Fruit fly (Drosophila melanogaster) whole organism, embryonic: ENCODE results near the gene CG32305.

Experiments used
- ATbp ChIP-seq: fragments of 200-800 bp; sonication (Bioruptor generic); optimal IDR thresholded peaks from 2 replicates; lab custom pipeline; 2017; ENCODE audit warnings: missing biosample characterization, mild to moderate bottlenecking, missing genetic modification characterization, missing genetic modification reagents
- Abd-B ChIP-seq: fragments of 200-800 bp; sonication (Bioruptor generic); optimal IDR thresholded peaks from 2 replicates; lab custom pipeline; 2018; ENCODE audit warnings: missing biosample characterization, mild to moderate bottlenecking, missing genetic modification characterization, moderate library complexity
- Ada2b ChIP-seq: fragments of 200-800 bp; sonication (Bioruptor generic); IDR thresholded peaks from 2 replicates; pipeline ENCODE4 v1.3.6; 2022; ENCODE audit warnings: missing biosample characterization, missing genetic modification characterization
- Adf1 ChIP-seq: fragments of 200-800 bp; sonication (Bioruptor generic); IDR thresholded peaks from 2 replicates; pipeline ENCODE4 v1.3.6; 2022; ENCODE audit warnings: missing biosample characterization, missing genetic modification characterization
- Bdp1 ChIP-seq: fragments of 200-800 bp; sonication (Bioruptor generic); optimal IDR thresholded peaks from 3 replicates; lab custom pipeline; 2016; ENCODE audit warnings: missing biosample characterization, missing genetic modification characterization
- CG10147 ChIP-seq: fragments of 200-800 bp; sonication (Bioruptor generic); optimal IDR thresholded peaks from 2 replicates; lab custom pipeline; 2019; ENCODE audit warnings: missing biosample characterization, mild to moderate bottlenecking, missing genetic modification characterization, moderate library complexity
- CG11093 ChIP-seq: fragments of 200-800 bp; sonication (Bioruptor generic); IDR thresholded peaks from 3 replicates; pipeline ENCODE4 v1.3.6; 2022; ENCODE audit warnings: missing biosample characterization, missing genetic modification characterization
- CG11695 ChIP-seq: fragments of 200-800 bp; sonication (Bioruptor generic); IDR thresholded peaks from 3 replicates; pipeline ENCODE4 v1.3.6; 2022; ENCODE audit warnings: missing biosample characterization, missing genetic modification characterization
- CG13424 ChIP-seq: fragments of 200-800 bp; sonication (Bioruptor generic); optimal IDR thresholded peaks from 2 replicates; lab custom pipeline; 2019; ENCODE audit warnings: missing biosample characterization, mild to moderate bottlenecking, missing genetic modification characterization, moderate library complexity
- CG13775 ChIP-seq: fragments of 200-800 bp; sonication (Bioruptor generic); optimal IDR thresholded peaks from 3 replicates; lab custom pipeline; 2017; ENCODE audit warnings: missing biosample characterization, mild to moderate bottlenecking, missing genetic modification characterization
- CG14050 ChIP-seq: fragments of 200-800 bp; sonication (Bioruptor generic); IDR thresholded peaks from 3 replicates; pipeline ENCODE4 v1.3.6; 2022; ENCODE audit warnings: missing biosample characterization, missing genetic modification characterization
- CG17361 ChIP-seq: fragments of 200-800 bp; sonication (Bioruptor generic); IDR thresholded peaks from 3 replicates; pipeline ENCODE4 v1.3.6; 2022; ENCODE audit warnings: missing biosample characterization, missing genetic modification characterization
- CG17829 ChIP-seq: fragments of 200-800 bp; optimal IDR thresholded peaks from 2 replicates; lab custom pipeline; 2019; ENCODE audit warnings: missing biosample characterization, mild to moderate bottlenecking, missing genetic modification characterization, moderate library complexity
- CG18619 ChIP-seq: fragments of 200-800 bp; sonication (Bioruptor generic); optimal IDR thresholded peaks from 3 replicates; lab custom pipeline; 2017; ENCODE audit warnings: missing biosample characterization, mild to moderate bottlenecking, missing genetic modification characterization
- CG2712 ChIP-seq: fragments of 200-800 bp; optimal IDR thresholded peaks from 3 replicates; lab custom pipeline; 2019; ENCODE audit warnings: missing biosample characterization, mild to moderate bottlenecking, missing genetic modification characterization, moderate library complexity
- CG33213 ChIP-seq: fragments of 200-800 bp; sonication (Bioruptor generic); optimal IDR thresholded peaks from 3 replicates; lab custom pipeline; 2016; ENCODE audit warnings: missing biosample characterization, missing genetic modification characterization
- CG4424 ChIP-seq: fragments of 200-800 bp; sonication (Bioruptor generic); optimal IDR thresholded peaks from 3 replicates; lab custom pipeline; 2016; ENCODE audit warnings: missing biosample characterization, missing genetic modification characterization
- CG7963 ChIP-seq: fragments of 200-800 bp; sonication (Bioruptor generic); IDR thresholded peaks from 3 replicates; pipeline ENCODE4 v1.3.6; 2022; ENCODE audit warnings: missing biosample characterization, missing genetic modification characterization; ENCODE audit not compliant: partially characterized antibody
- CG8359 ChIP-seq: fragments of 200-800 bp; sonication (Bioruptor generic); optimal IDR thresholded peaks from 2 replicates; lab custom pipeline; 2017; ENCODE audit warnings: missing biosample characterization, mild to moderate bottlenecking, missing genetic modification characterization, borderline replicate concordance
- CG8765 ChIP-seq: fragments of 200-800 bp; sonication (Bioruptor generic); IDR thresholded peaks from 2 replicates; pipeline ENCODE4 v1.3.6; 2022; ENCODE audit warnings: missing biosample characterization, missing genetic modification characterization
- CG9932 ChIP-seq: fragments of 200-800 bp; sonication (Bioruptor generic); IDR thresholded peaks from 2 replicates; pipeline ENCODE4 v1.3.6; 2022; ENCODE audit warnings: missing biosample characterization, missing genetic modification characterization
- Camta ChIP-seq: fragments of 200-800 bp; sonication (Bioruptor generic); optimal IDR thresholded peaks from 2 replicates; lab custom pipeline; 2016; ENCODE audit warnings: missing biosample characterization, missing genetic modification characterization
- D ChIP-seq, 2 experiments: fragments of 200-800 bp in 1 of 2; fragments of >200 bp in 1 of 2; sonication (Bioruptor generic) in 1 of 2; optimal IDR thresholded peaks; 2 replicates in 1 of 2; 3 replicates in 1 of 2; lab custom pipeline; 2017; ENCODE audit warnings: mild to moderate bottlenecking in 1 of 2, missing biosample characterization in 1 of 2, missing genetic modification characterization in 1 of 2, missing genetic modification reagents in 1 of 2
- Doc2 ChIP-seq: fragments of 200-800 bp; sonication (Bioruptor generic); IDR thresholded peaks from 2 replicates; pipeline ENCODE4 v1.3.6; 2022; ENCODE audit warnings: missing biosample characterization, missing genetic modification characterization
- Dref ChIP-seq: fragments of 200-800 bp; sonication (Bioruptor generic); IDR thresholded peaks from 2 replicates; pipeline ENCODE4 v1.3.6; 2022; ENCODE audit warnings: missing biosample characterization, missing genetic modification characterization
- Eip74EF ChIP-seq, 2 experiments: fragments of 200-800 bp in 1 of 2; fragments of >200 bp in 1 of 2; sonication (Bioruptor generic) in 1 of 2; optimal IDR thresholded peaks; 2 replicates each; lab custom pipeline; 2017 to 2019; ENCODE audit warnings: missing biosample characterization in 2 of 2, missing genetic modification characterization in 2 of 2, mild to moderate bottlenecking in 1 of 2, moderate library complexity in 1 of 2
- Gsc ChIP-seq: fragments of 200-800 bp; sonication (Bioruptor generic); IDR thresholded peaks from 2 replicates; pipeline ENCODE4 v1.3.6; 2022; ENCODE audit warnings: missing biosample characterization, missing genetic modification characterization
- HHEX ChIP-seq: fragments of 200-800 bp; sonication (Bioruptor generic); optimal IDR thresholded peaks from 3 replicates; lab custom pipeline; 2017; ENCODE audit warnings: missing biosample characterization, mild to moderate bottlenecking, missing genetic modification characterization, missing genetic modification reagents
- Lhr ChIP-seq: fragments of 200-800 bp; sonication (Bioruptor generic); optimal IDR thresholded peaks from 3 replicates; lab custom pipeline; 2017; ENCODE audit warnings: mild to moderate bottlenecking, missing biosample characterization, missing genetic modification reagents, missing genetic modification characterization
- MTF-1 ChIP-seq: fragments of 200-800 bp; sonication (Bioruptor generic); optimal IDR thresholded peaks from 2 replicates; lab custom pipeline; 2018; ENCODE audit warnings: missing biosample characterization, mild to moderate bottlenecking, missing genetic modification characterization, borderline replicate concordance
- Scr ChIP-seq: fragments of 200-800 bp; sonication (Bioruptor generic); IDR thresholded peaks from 2 replicates; pipeline ENCODE4 v1.3.6; 2022; ENCODE audit warnings: missing biosample characterization, missing genetic modification characterization; ENCODE audit not compliant: partially characterized antibody
- Sin3A ChIP-seq: fragments of >200 bp; optimal IDR thresholded peaks from 2 replicates; lab custom pipeline; 2018
- Sry-β ChIP-seq: fragments of 200-800 bp; sonication (Bioruptor generic); optimal IDR thresholded peaks from 2 replicates; lab custom pipeline; 2018; ENCODE audit warnings: missing biosample characterization, mild to moderate bottlenecking, missing genetic modification characterization, moderate library complexity
- Sry-δ ChIP-seq: fragments of 200-800 bp; sonication (Bioruptor generic); optimal IDR thresholded peaks from 2 replicates; lab custom pipeline; 2016; ENCODE audit warnings: missing biosample characterization, missing genetic modification characterization
- Tbp ChIP-seq: fragments of >200 bp; optimal IDR thresholded peaks from 2 replicates; lab custom pipeline; 2018; ENCODE audit warnings: missing biosample characterization, missing genetic modification characterization
- Usf ChIP-seq: fragments of 200-800 bp; sonication (Bioruptor generic); optimal IDR thresholded peaks from 2 replicates; lab custom pipeline; 2017; ENCODE audit warnings: missing genotype, missing biosample characterization, missing genetic modification characterization
- ac ChIP-seq: fragments of 200-800 bp; sonication (Bioruptor generic); optimal IDR thresholded peaks from 3 replicates; lab custom pipeline; 2017; ENCODE audit warnings: missing biosample characterization, mild to moderate bottlenecking, missing genetic modification characterization
- amos ChIP-seq: fragments of 200-800 bp; sonication (Bioruptor generic); IDR thresholded peaks from 2 replicates; pipeline ENCODE4 v1.3.6; 2022; ENCODE audit warnings: missing biosample characterization, missing genetic modification characterization; ENCODE audit not compliant: partially characterized antibody
- bowl ChIP-seq: fragments of 200-800 bp; sonication (Bioruptor generic); IDR thresholded peaks from 2 replicates; pipeline ENCODE4 v1.3.6; 2022; ENCODE audit warnings: missing biosample characterization, missing genetic modification characterization
- cas ChIP-seq: fragments of 200-800 bp; sonication (Bioruptor generic); IDR thresholded peaks from 2 replicates; pipeline ENCODE4 v1.3.6; 2022; ENCODE audit warnings: missing biosample characterization, missing genetic modification characterization
- ems ChIP-seq: fragments of 200-800 bp; sonication (Bioruptor generic); optimal IDR thresholded peaks from 3 replicates; lab custom pipeline; 2016; ENCODE audit warnings: missing biosample characterization, missing genetic modification characterization
- gfzf ChIP-seq: fragments of 200-800 bp; sonication (Bioruptor generic); optimal IDR thresholded peaks from 2 replicates; lab custom pipeline; 2016; ENCODE audit warnings: missing biosample characterization, mild to moderate bottlenecking, missing genetic modification characterization, moderate library complexity
- inv ChIP-seq: fragments of 200-800 bp; sonication (Bioruptor generic); IDR thresholded peaks from 2 replicates; pipeline ENCODE4 v1.3.6; 2022; ENCODE audit warnings: missing biosample characterization, missing genetic modification characterization; ENCODE audit not compliant: partially characterized antibody
- nmo ChIP-seq: fragments of 200-800 bp; sonication (Bioruptor generic); optimal IDR thresholded peaks from 2 replicates; lab custom pipeline; 2018; ENCODE audit warnings: missing biosample characterization, mild to moderate bottlenecking, missing genetic modification characterization, moderate library complexity
- rib ChIP-seq: fragments of 200-800 bp; sonication (Bioruptor generic); IDR thresholded peaks from 2 replicates; pipeline ENCODE4 v1.3.6; 2022; ENCODE audit warnings: missing biosample characterization, missing genetic modification characterization
- run ChIP-seq: fragments of 200-800 bp; sonication (Bioruptor generic); optimal IDR thresholded peaks from 3 replicates; lab custom pipeline; 2018; ENCODE audit warnings: missing biosample characterization, mild to moderate bottlenecking, missing genetic modification characterization
- sr ChIP-seq: fragments of 200-800 bp; sonication (Bioruptor generic); IDR thresholded peaks from 3 replicates; pipeline ENCODE4 v1.3.6; 2022; ENCODE audit warnings: missing biosample characterization, missing genetic modification characterization
- trem ChIP-seq: fragments of 200-800 bp; optimal IDR thresholded peaks from 3 replicates; lab custom pipeline; 2019; ENCODE audit warnings: missing biosample characterization, mild to moderate bottlenecking, missing genetic modification characterization, moderate library complexity
- usp ChIP-seq: fragments of >200 bp; optimal IDR thresholded peaks from 2 replicates; lab custom pipeline; 2017; ENCODE audit warnings: missing biosample characterization, missing genetic modification characterization
- zf30C ChIP-seq: fragments of 200-800 bp; sonication (Bioruptor generic); optimal IDR thresholded peaks from 3 replicates; lab custom pipeline; 2018; ENCODE audit warnings: missing biosample characterization, mild to moderate bottlenecking, missing genetic modification characterization

CG32305 gene

dm6 chr3L:2257412-2257862 is 9.0 kb downstream of the CG32305 start, which contains the start of the genes CG1275 and Elp5 (continued):
- TF ChIP-seq D (optimal IDR thresholded peaks at IDR 0.05; lab: Kevin White, UChicago): no peak
- peak; percentile 92 for TF ChIP-seq D (GFP tag; optimal IDR thresholded peaks at IDR 0.05; lab: Kevin White, UChicago)
- peak; percentile 24; the same call in 1 of the 2 replicates for TF ChIP-seq inv
- peak; percentile 98 for TF ChIP-seq CG2712 (tag; lab: Kevin White, UChicago)
- TF ChIP-seq amos (GFP tag; lab: Robert Waterston, UW): peak; percentile 27; the same call in 1 of the 2 replicates
- TF ChIP-seq CG9932 (GFP tag; lab: Robert Waterston, UW): peak; percentile 99
- peak; percentile 99 for TF ChIP-seq CG13424 (tag; lab: Kevin White, UChicago)
- TF ChIP-seq Lhr (GFP tag; lab: Kevin White, UChicago): peak; percentile 94
- peak; percentile 95 for TF ChIP-seq run (tag; lab: Kevin White, UChicago)
- TF ChIP-seq bowl (GFP tag; lab: Robert Waterston, UW): peak; percentile 98
- peak; percentile 74 for TF ChIP-seq gfzf
- peak; percentile 99 for TF ChIP-seq cas (GFP tag; lab: Robert Waterston, UW)
- TF ChIP-seq CG10147: peak; percentile 95
- peak in 1 of 2 experiments; percentile 95 for TF ChIP-seq Eip74EF (GFP tag; optimal IDR thresholded peaks at IDR 0.05; lab: Kevin White, UChicago)
- peak; percentile 95 for TF ChIP-seq Camta (GFP tag; lab: Kevin White, UChicago)
- peak; percentile 99 for TF ChIP-seq CG14050
- TF ChIP-seq CG13775 (GFP tag; lab: Kevin White, UChicago): peak; percentile 97
- peak; percentile 99 for TF ChIP-seq CG11093 (GFP tag; lab: Robert Waterston, UW)
- peak; percentile 39 for TF ChIP-seq Sin3A (lab: Kevin White, UChicago)
- TF ChIP-seq Sry-δ (GFP tag; lab: Kevin White, UChicago): peak; percentile 65
- peak; percentile 97 for TF ChIP-seq Gsc (GFP tag; lab: Robert Waterston, UW)
- TF ChIP-seq MTF-1 (GFP tag; lab: Kevin White, UChicago): peak; percentile 89
- TF ChIP-seq Ada2b: peak; percentile 99
- TF ChIP-seq CG33213: peak; percentile 96
- TF ChIP-seq CG11695 (GFP tag; lab: Robert Waterston, UW): peak; percentile 99
- TF ChIP-seq ac (GFP tag; lab: Kevin White, UChicago): peak; percentile 80
- TF ChIP-seq CG17829 (tag; lab: Kevin White, UChicago): peak; percentile 98
- TF ChIP-seq CG4424 (GFP tag; lab: Kevin White, UChicago): peak; percentile 98
- TF ChIP-seq HHEX (GFP tag; lab: Kevin White, UChicago): peak; percentile 98
- TF ChIP-seq CG7963 (GFP tag; lab: Robert Waterston, UW): no peak
- TF ChIP-seq Abd-B (GFP tag; lab: Kevin White, UChicago): peak; percentile 98
- peak; percentile 90 for TF ChIP-seq Adf1
- TF ChIP-seq nmo (GFP tag; lab: Kevin White, UChicago): peak; percentile 98
- peak; percentile 98 for TF ChIP-seq sr (GFP tag; lab: Robert Waterston, UW)
- TF ChIP-seq rib: peak; percentile 99
- TF ChIP-seq usp: no peak
- TF ChIP-seq ems: peak; percentile 96
- TF ChIP-seq CG17361: peak; percentile 99
- TF ChIP-seq Sry-β (GFP tag; lab: Kevin White, UChicago): peak; percentile 80
- TF ChIP-seq Dref (GFP tag; lab: Robert Waterston, UW): peak; percentile 58
- TF ChIP-seq CG8359 (GFP tag; lab: Kevin White, UChicago): peak; percentile 85
- peak; percentile 97 for TF ChIP-seq ATbp
- no peak for TF ChIP-seq zf30C (GFP tag; lab: Kevin White, UChicago)
- peak; percentile 99 for TF ChIP-seq CG8765 (GFP tag; lab: Robert Waterston, UW)
- peak; percentile 97 for TF ChIP-seq CG18619
- peak; percentile 95 for TF ChIP-seq Usf
- TF ChIP-seq Doc2: peak; percentile 98
- TF ChIP-seq trem (tag; lab: Kevin White, UChicago): peak; percentile 90
- TF ChIP-seq Scr (GFP tag; lab: Robert Waterston, UW): 0 out of 2 replicates have a peak, but pooled peaks have one; percentile 19
- TF ChIP-seq Tbp: no peak
- TF ChIP-seq Bdp1 (GFP tag; lab: Kevin White, UChicago): peak; percentile 93
